Fruit fly (Drosophila melanogaster): ENCODE measurements around the gene CG13728.

The CG13728 gene

dm6 chr3L:17428779-17429178 lies 46.3 kb upstream of the CG13728 start, which contains the start of gene Gorab (continued):
- TF ChIP-seq Hey (tag; optimal IDR thresholded peaks at IDR 0.05) (peak; percentile 6), maf-S (GFP tag; optimal IDR thresholded peaks at IDR 0.05) (peak; percentile 27), CG11247 (GFP tag; IDR thresholded peaks at IDR 0.05) (peak; percentile 93), NfI (GFP tag; optimal IDR thresholded peaks at IDR 0.05) (peak; percentile 88), schlank (tag; optimal IDR thresholded peaks at IDR 0.05) (no peak), Dref (GFP tag; IDR thresholded peaks at IDR 0.05) (peak; percentile 69), wek (GFP tag; optimal IDR thresholded peaks at IDR 0.05) (no peak), H2.0 (GFP tag; IDR thresholded peaks at IDR 0.05) (peak; percentile 95), CG10462 (GFP tag; optimal IDR thresholded peaks at IDR 0.05) (peak; percentile 85), Dad (GFP tag; optimal IDR thresholded peaks at IDR 0.05) (peak; percentile 73), grn (GFP tag; optimal IDR thresholded peaks at IDR 0.05) (peak; percentile 77), Fer1 (GFP tag; optimal IDR thresholded peaks at IDR 0.05) (peak; percentile 60), cas (GFP tag; IDR thresholded peaks at IDR 0.05) (peak; percentile 91), gfzf (GFP tag; optimal IDR thresholded peaks at IDR 0.05) (peak; percentile 20), Optix (GFP tag; IDR thresholded peaks at IDR 0.05) (peak; percentile 92), Dll (GFP tag; IDR thresholded peaks at IDR 0.05; ENCODE audit: partially characterized antibody) (peak; percentile 73), Mes4 (GFP tag; optimal IDR thresholded peaks at IDR 0.05) (peak; percentile 58), pan (optimal IDR thresholded peaks at IDR 0.05) (no peak), pan (GFP tag; optimal IDR thresholded peaks at IDR 0.05 in 1 of 2, IDR thresholded peaks at IDR 0.05 in 1 of 2) (peak in 1 of 2 experiments; percentile 95), Max (GFP tag; optimal IDR thresholded peaks at IDR 0.05) (peak; percentile 87), CG10959 (GFP tag; IDR thresholded peaks at IDR 0.05) (peak; percentile 94), run (tag; optimal IDR thresholded peaks at IDR 0.05) (no peak), Fer2 (tag; optimal IDR thresholded peaks at IDR 0.05) (peak; percentile 79), Doc3 (GFP tag; IDR thresholded peaks at IDR 0.05; ENCODE audit: partially characterized antibody) (peak; percentile 42; the same call in 1 of the 3 replicates), jigr1 (GFP tag; IDR thresholded peaks at IDR 0.05) (peak; percentile 89), vfl (GFP tag; optimal IDR thresholded peaks at IDR 0.05) (peak; percentile 25), Sox100B (GFP tag; optimal IDR thresholded peaks at IDR 0.05) (peak; percentile 69), CG2129 (GFP tag; IDR thresholded peaks at IDR 0.05; ENCODE audit: partially characterized antibody) (no peak), CG33213 (GFP tag; optimal IDR thresholded peaks at IDR 0.05) (peak; percentile 80), cg (GFP tag; optimal IDR thresholded peaks at IDR 0.05) (peak; percentile 47), pb (GFP tag; optimal IDR thresholded peaks at IDR 0.05) (no peak), Sox102F (GFP tag; optimal IDR thresholded peaks at IDR 0.05) (peak; percentile 91), CG2199 (GFP tag; IDR thresholded peaks at IDR 0.05) (peak; percentile 83; the same call in 2 of the 3 replicates), CG6254 (GFP tag; optimal IDR thresholded peaks at IDR 0.05) (peak; percentile 51), CG15514 (GFP tag; optimal IDR thresholded peaks at IDR 0.05) (peak; percentile 86), CG4707 (GFP tag; optimal IDR thresholded peaks at IDR 0.05) (peak; percentile 44), bab2 (GFP tag; optimal IDR thresholded peaks at IDR 0.05) (peak; percentile 83), dmrt11E (tag; optimal IDR thresholded peaks at IDR 0.05) (peak; percentile 90), pho (GFP tag; optimal IDR thresholded peaks at IDR 0.05) (peak; percentile 79), luna (GFP tag; optimal IDR thresholded peaks at IDR 0.05) (peak; percentile 37), CG14710 (tag; optimal IDR thresholded peaks at IDR 0.05) (peak; percentile 94), lola (GFP tag; optimal IDR thresholded peaks at IDR 0.05) (peak in 1 of 3 experiments; percentile 86), CG9215 (GFP tag; IDR thresholded peaks at IDR 0.05) (peak; percentile 93), D19A (tag; optimal IDR thresholded peaks at IDR 0.05) (peak; percentile 88), toy (GFP tag; IDR thresholded peaks at IDR 0.05) (peak; percentile 90), insv (GFP tag; optimal IDR thresholded peaks at IDR 0.05) (peak in 1 of 2 experiments; percentile 30), NK7.1 (GFP tag; optimal IDR thresholded peaks at IDR 0.05) (peak; percentile 40), inv (GFP tag; IDR thresholded peaks at IDR 0.05; ENCODE audit: partially characterized antibody) (peak; percentile 49), D19B (GFP tag; optimal IDR thresholded peaks at IDR 0.05) (peak; percentile 67), Mad (GFP tag; optimal IDR thresholded peaks at IDR 0.05) (peak; percentile 92)

Measured in whole organism, embryonic.